Worm (Caenorhabditis elegans): Measurements from ENCODE around the gene C09G12.5.

Gene C09G12.5

ce11 chrIV:3521710-3522109 is 42.6 kb downstream of the C09G12.5 start:
- peak; percentile 68 for TF ChIP-seq ces-1 (GFP tag; optimal IDR thresholded peaks at IDR 0.05)
- peak; percentile 77 for TF ChIP-seq ceh-43 (GFP tag; optimal IDR thresholded peaks at IDR 0.05)
- TF ChIP-seq pha-4 (tag; optimal IDR thresholded peaks at IDR 0.05), result no peak
- peak; percentile 36 for TF ChIP-seq tbx-8 (GFP tag; optimal IDR thresholded peaks at IDR 0.05)
- TF ChIP-seq sptf-1 (tag; optimal IDR thresholded peaks at IDR 0.05), result peak; percentile 48
- peak; percentile 43 for TF ChIP-seq drap-1 (GFP tag; optimal IDR thresholded peaks at IDR 0.05)
- TF ChIP-seq nhr-12 (tag; optimal IDR thresholded peaks at IDR 0.05), result no peak
- TF ChIP-seq ceh-39 (tag; optimal IDR thresholded peaks at IDR 0.05), result no peak
- peak; percentile 60 for TF ChIP-seq lin-32 (GFP tag; optimal IDR thresholded peaks at IDR 0.05)
- peak; percentile 84 for TF ChIP-seq ham-2 (GFP tag; optimal IDR thresholded peaks at IDR 0.05)
- no peak for TF ChIP-seq snpc-4 (tag; optimal IDR thresholded peaks at IDR 0.05)
- no peak for TF ChIP-seq elt-3 (tag; optimal IDR thresholded peaks at IDR 0.05)
- peak; percentile 29 for TF ChIP-seq nhr-2 (tag; optimal IDR thresholded peaks at IDR 0.05)
- peak; percentile 29 for TF ChIP-seq M03D4.4 (tag; optimal IDR thresholded peaks at IDR 0.05)
- peak; percentile 84 for TF ChIP-seq mls-2 (tag; optimal IDR thresholded peaks at IDR 0.05)
- TF ChIP-seq blmp-1 (tag; optimal IDR thresholded peaks at IDR 0.05), result no peak
- no peak for TF ChIP-seq ceh-83 (GFP tag; optimal IDR thresholded peaks at IDR 0.05)
- TF ChIP-seq unc-62 (GFP tag; optimal IDR thresholded peaks at IDR 0.05), result peak; percentile 75
- TF ChIP-seq sem-2 (GFP tag; optimal IDR thresholded peaks at IDR 0.05), result no peak
- peak; percentile 67 for TF ChIP-seq cnd-1 (tag; optimal IDR thresholded peaks at IDR 0.05)

- TF ChIP-seq hlh-1 (tag; optimal IDR thresholded peaks at IDR 0.05) (no peak), lin-32 (GFP tag; optimal IDR thresholded peaks at IDR 0.05) (no peak), unc-39 (tag; optimal IDR thresholded peaks at IDR 0.05) (no peak), mls-2 (tag; optimal IDR thresholded peaks at IDR 0.05) (no peak), zip-8 (tag; optimal IDR thresholded peaks at IDR 0.05) (no peak), M03D4.4 (tag; optimal IDR thresholded peaks at IDR 0.05) (no peak), nhr-237 (tag; optimal IDR thresholded peaks at IDR 0.05) (no peak), cnd-1 (tag; optimal IDR thresholded peaks at IDR 0.05) (no peak), mep-1 (tag; optimal IDR thresholded peaks at IDR 0.05) (no peak), sem-2 (GFP tag; optimal IDR thresholded peaks at IDR 0.05) (no peak), nhr-76 (tag; optimal IDR thresholded peaks at IDR 0.05) (no peak), elt-3 (tag; optimal IDR thresholded peaks at IDR 0.05) (no peak)
Observed at ce11 chrIV:3523419-3523818, 44.3 kb downstream of the C09G12.5 start.

- TF ChIP-seq zip-8 (tag; optimal IDR thresholded peaks at IDR 0.05), result no peak
- peak; percentile 89 for TF ChIP-seq M03D4.4 (tag; optimal IDR thresholded peaks at IDR 0.05)
- peak; percentile 88 for TF ChIP-seq mls-2 (tag; optimal IDR thresholded peaks at IDR 0.05)
- TF ChIP-seq cnd-1 (tag; optimal IDR thresholded peaks at IDR 0.05), result peak; percentile 83
- TF ChIP-seq ham-2 (GFP tag; optimal IDR thresholded peaks at IDR 0.05), result peak; percentile 67
- TF ChIP-seq lin-13 (tag; optimal IDR thresholded peaks at IDR 0.05), result no peak
- TF ChIP-seq sem-2 (GFP tag; optimal IDR thresholded peaks at IDR 0.05), result peak; percentile 82
- no peak for TF ChIP-seq blmp-1 (tag; optimal IDR thresholded peaks at IDR 0.05)
- no peak for TF ChIP-seq hlh-1 (tag; optimal IDR thresholded peaks at IDR 0.05)
- TF ChIP-seq nhr-76 (tag; optimal IDR thresholded peaks at IDR 0.05), result no peak
- TF ChIP-seq unc-120 (tag; optimal IDR thresholded peaks at IDR 0.05; ENCODE audit: poor library complexity, severe bottlenecking), result peak; percentile 74
- TF ChIP-seq snpc-4 (tag; optimal IDR thresholded peaks at IDR 0.05), result no peak
- peak; percentile 88 for TF ChIP-seq drap-1 (GFP tag; optimal IDR thresholded peaks at IDR 0.05)
- TF ChIP-seq elt-3 (tag; optimal IDR thresholded peaks at IDR 0.05), result no peak
- no peak for TF ChIP-seq nhr-12 (tag; optimal IDR thresholded peaks at IDR 0.05)
- no peak for TF ChIP-seq mab-5 (tag; optimal IDR thresholded peaks at IDR 0.05)
- TF ChIP-seq ceh-39 (tag; optimal IDR thresholded peaks at IDR 0.05), result no peak
- no peak for TF ChIP-seq pha-4 (tag; optimal IDR thresholded peaks at IDR 0.05)
- peak; percentile 54 for TF ChIP-seq flh-1 (GFP tag; optimal IDR thresholded peaks at IDR 0.05)
- no peak for TF ChIP-seq nhr-2 (tag; optimal IDR thresholded peaks at IDR 0.05)
- TF ChIP-seq ces-1 (GFP tag; optimal IDR thresholded peaks at IDR 0.05), result no peak
- TF ChIP-seq sptf-1 (tag; optimal IDR thresholded peaks at IDR 0.05), result peak; percentile 90
- TF ChIP-seq mep-1 (tag; optimal IDR thresholded peaks at IDR 0.05), result no peak
- TF ChIP-seq elt-1 (tag; optimal IDR thresholded peaks at IDR 0.05; ENCODE audit: borderline replicate concordance, insufficient read depth), result no peak
- TF ChIP-seq unc-39 (tag; optimal IDR thresholded peaks at IDR 0.05), result peak; percentile 26
- peak; percentile 53 for TF ChIP-seq lin-32 (GFP tag; optimal IDR thresholded peaks at IDR 0.05)
- peak; percentile 57 for TF ChIP-seq bed-3 (GFP tag; optimal IDR thresholded peaks at IDR 0.05)
- peak; percentile 83 for TF ChIP-seq ceh-83 (GFP tag; optimal IDR thresholded peaks at IDR 0.05)
- TF ChIP-seq nhr-237 (tag; optimal IDR thresholded peaks at IDR 0.05), result no peak
- TF ChIP-seq unc-62 (GFP tag; optimal IDR thresholded peaks at IDR 0.05), result peak; percentile 17
- TF ChIP-seq lsy-2 (tag; optimal IDR thresholded peaks at IDR 0.05), result no peak
- TF ChIP-seq ztf-11 (tag; optimal IDR thresholded peaks at IDR 0.05), result no peak
- peak; percentile 5 for TF ChIP-seq nhr-28 (tag; optimal IDR thresholded peaks at IDR 0.05)
- peak; percentile 54 for TF ChIP-seq tbx-8 (GFP tag; optimal IDR thresholded peaks at IDR 0.05)
- TF ChIP-seq ceh-43 (GFP tag; optimal IDR thresholded peaks at IDR 0.05), result peak; percentile 75
Observed at ce11 chrIV:3524584-3525020, 45.5 kb downstream of the C09G12.5 start.
